Fruit fly (Drosophila melanogaster): ENCODE measurements around the gene CG17672.

dm6 chr3L:13028740-13029139, at the start of gene CG17672:
- TF ChIP-seq fd85E (GFP tag; optimal IDR thresholded peaks at IDR 0.05) (no peak), dac (GFP tag; optimal IDR thresholded peaks at IDR 0.05) (no peak), Eip78C (GFP tag) (peak; percentile 49), pdm3 (GFP tag; optimal IDR thresholded peaks at IDR 0.05) (no peak), CG9139 (GFP tag; optimal IDR thresholded peaks at IDR 0.05) (no peak), CG15336 (GFP tag; IDR thresholded peaks at IDR 0.05) (peak; percentile 61; the same call in 1 of the 2 replicates)
